Worm (Caenorhabditis elegans) whole organism, L2 larva: ENCODE data around the gene srh-233.

Source experiments
- nhr-77 ChIP-seq: fragments of 150-350 bp; optimal IDR thresholded peaks from 2 replicates; lab custom pipeline; 2014; ENCODE audit warnings: missing biosample characterization, missing genetic modification characterization
- unc-39 ChIP-seq: fragments of 150-350 bp; optimal IDR thresholded peaks from 2 replicates; lab custom pipeline; 2014; ENCODE audit warnings: missing biosample characterization, missing genetic modification characterization
- unc-62 ChIP-seq: fragments of 150-350 bp; optimal IDR thresholded peaks from 2 replicates; lab custom pipeline; 2014; ENCODE audit warnings: missing biosample characterization, missing genetic modification reagents, missing genetic modification characterization

DNA sequence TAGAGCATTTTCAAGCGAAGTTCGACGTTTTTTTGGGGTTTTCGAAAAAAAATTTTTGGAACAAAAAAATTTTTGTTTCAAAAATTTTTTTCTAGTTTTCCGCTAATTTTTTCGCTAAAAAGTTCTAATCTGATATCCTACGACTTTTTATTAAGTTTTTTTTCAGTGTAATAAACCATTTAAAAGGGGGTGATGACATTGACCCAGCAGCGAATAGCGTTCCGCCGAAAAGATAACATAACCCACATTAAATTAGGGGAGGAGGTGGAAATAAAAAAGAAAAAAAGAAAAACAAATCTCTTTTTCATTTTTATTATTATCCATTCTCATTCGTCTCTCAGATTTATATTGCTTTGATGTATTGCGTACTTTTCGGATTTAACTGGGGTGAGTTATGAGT is 41.7 kb upstream of the srh-233 start, which contains the start of gene Y60A3A.23:
- TF ChIP-seq unc-39 (no peak), nhr-77 (tag; lab: Kevin White, UChicago) (no peak), unc-62 (no peak)
